Fruit fly (Drosophila melanogaster): ENCODE data around the gene CG7049.
A peak's percentile ranks its signal among the peaks of the same experiment; 100 is the strongest.

The CG7049 gene

dm6 chr3L:157674-158179, 18.3 kb downstream of the CG7049 start:
- TF ChIP-seq CG18011 (GFP tag; optimal IDR thresholded peaks at IDR 0.05) (no peak), Pdp1 (GFP tag; optimal IDR thresholded peaks at IDR 0.05) (peak in 1 of 2 experiments; percentile 1), Trl (optimal IDR thresholded peaks at IDR 0.05) (no peak), Trl (GFP tag; optimal IDR thresholded peaks at IDR 0.05) (no peak), CG9727 (GFP tag; optimal IDR thresholded peaks at IDR 0.05) (no peak), CG11085 (GFP tag; IDR thresholded peaks at IDR 0.05) (no peak), Hmr (GFP tag; optimal IDR thresholded peaks at IDR 0.05) (no peak), insv (GFP tag; optimal IDR thresholded peaks at IDR 0.05) (no peak), CG2129 (GFP tag; IDR thresholded peaks at IDR 0.05; ENCODE audit: partially characterized antibody) (no peak), caup (GFP tag; optimal IDR thresholded peaks at IDR 0.05; ENCODE audit: severe bottlenecking) (no peak), twi (tag; optimal IDR thresholded peaks at IDR 0.05) (peak; percentile 97), CG13894 (tag; optimal IDR thresholded peaks at IDR 0.05) (peak; percentile 5), pb (GFP tag; optimal IDR thresholded peaks at IDR 0.05) (no peak), tll (GFP tag; optimal IDR thresholded peaks at IDR 0.05) (peak in 1 of 2 experiments; percentile 9), cad (GFP tag; optimal IDR thresholded peaks at IDR 0.05) (peak; percentile 64), cwo (GFP tag; optimal IDR thresholded peaks at IDR 0.05) (no peak), Tbp (GFP tag; optimal IDR thresholded peaks at IDR 0.05) (no peak), fd64A (GFP tag; optimal IDR thresholded peaks at IDR 0.05) (no peak), ab (GFP tag; optimal IDR thresholded peaks at IDR 0.05) (no peak), Rx (GFP tag; IDR thresholded peaks at IDR 0.05) (no peak), Atf3 (GFP tag; optimal IDR thresholded peaks at IDR 0.05) (no peak), sob (GFP tag; IDR thresholded peaks at IDR 0.05) (no peak), CG9797 (GFP tag; optimal IDR thresholded peaks at IDR 0.05) (no peak), chm (GFP tag; IDR thresholded peaks at IDR 0.05) (no peak), CG31224 (GFP tag; IDR thresholded peaks at IDR 0.05) (no peak), Blimp-1 (GFP tag; optimal IDR thresholded peaks at IDR 0.05) (no peak), CG2199 (GFP tag; IDR thresholded peaks at IDR 0.05) (0 out of 3 replicates have a peak, but pooled peaks have one; percentile 12), CG4404 (GFP tag; IDR thresholded peaks at IDR 0.05) (no peak), ems (GFP tag; optimal IDR thresholded peaks at IDR 0.05) (no peak), CG2889 (GFP tag; IDR thresholded peaks at IDR 0.05) (no peak), Dip2 (GFP tag; IDR thresholded peaks at IDR 0.05) (no peak), CG1603 (tag; optimal IDR thresholded peaks at IDR 0.05) (no peak), so (GFP tag; IDR thresholded peaks at IDR 0.05) (0 out of 3 replicates have a peak, but pooled peaks have one; percentile 23), gt (GFP tag; IDR thresholded peaks at IDR 0.05) (no peak)

- TF ChIP-seq yki (optimal IDR thresholded peaks at IDR 0.05) (no peak), CG12769 (tag; optimal IDR thresholded peaks at IDR 0.05) (peak; percentile 12), sens-2 (GFP tag; IDR thresholded peaks at IDR 0.05) (no peak), Spps (tag; optimal IDR thresholded peaks at IDR 0.05) (no peak), CG32532 (GFP tag; IDR thresholded peaks at IDR 0.05) (peak; percentile 12; the same call in 1 of the 2 replicates), CG13894 (tag; optimal IDR thresholded peaks at IDR 0.05) (no peak), CG8944 (GFP tag; optimal IDR thresholded peaks at IDR 0.05) (no peak), tin (GFP tag; optimal IDR thresholded peaks at IDR 0.05) (no peak), ase (GFP tag; IDR thresholded peaks at IDR 0.05) (no peak), Fer3 (tag; optimal IDR thresholded peaks at IDR 0.05) (peak; percentile 9), gcm2 (GFP tag; optimal IDR thresholded peaks at IDR 0.05) (no peak), CG8290 (GFP tag; optimal IDR thresholded peaks at IDR 0.05) (no peak), CG8290 (tag; optimal IDR thresholded peaks at IDR 0.05) (peak in 1 of 2 experiments; percentile 47), bigmax (GFP tag; optimal IDR thresholded peaks at IDR 0.05) (no peak), CG12219 (GFP tag; optimal IDR thresholded peaks at IDR 0.05) (no peak), CG34224 (GFP tag; IDR thresholded peaks at IDR 0.05; ENCODE audit: partially characterized antibody) (no peak), CG17359 (tag; optimal IDR thresholded peaks at IDR 0.05) (no peak), pb (GFP tag; optimal IDR thresholded peaks at IDR 0.05) (no peak), Kr (GFP tag; optimal IDR thresholded peaks at IDR 0.05) (no peak), CG8388 (GFP tag; optimal IDR thresholded peaks at IDR 0.05) (no peak)
These were observed 19.3 kb downstream of the CG7049 start for dm6 chr3L:156591-157303.
